Worm (Caenorhabditis elegans) whole organism, mixed stage, embryonic: Measurements from ENCODE around the gene mig-38.

ENCODE experiments used
- lin-32 ChIP-seq: fragments of 200-800 bp; sonication (Bioruptor generic); optimal IDR thresholded peaks from 2 replicates; lab custom pipeline; 2018; ENCODE audit warnings: mild to moderate bottlenecking, missing genetic modification characterization, missing compliant biosample characterization
- snpc-4 ChIP-seq: fragments of 150-350 bp; optimal IDR thresholded peaks from 2 replicates; lab custom pipeline; 2014; ENCODE audit warnings: missing biosample characterization, missing genetic modification characterization
- unc-62 ChIP-seq: fragments of 150-350 bp; optimal IDR thresholded peaks from 2 replicates; lab custom pipeline; 2014; ENCODE audit warnings: missing biosample characterization, missing genetic modification reagents, missing genetic modification characterization

DNA sequence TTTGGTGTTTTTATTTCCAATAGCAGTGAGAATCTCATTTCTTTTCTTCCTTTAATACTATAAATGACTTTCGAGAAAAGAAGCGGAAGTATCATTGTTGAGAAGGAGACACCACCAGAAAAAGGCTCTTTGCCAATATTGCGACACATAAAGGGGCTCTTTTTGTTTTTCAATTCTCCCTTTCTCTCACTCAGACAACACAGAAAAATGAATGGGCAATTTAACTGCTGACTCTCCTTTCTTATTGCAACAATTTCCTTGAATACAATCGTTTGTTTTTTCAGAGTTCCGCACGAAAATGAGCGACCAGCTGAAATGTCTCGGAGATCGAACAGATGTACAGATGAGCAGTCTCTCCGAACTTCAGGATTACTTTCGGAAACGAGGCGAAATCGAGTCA, 19.7 kb upstream of the mig-38 start:
- no peak for TF ChIP-seq unc-62 (GFP tag; lab: Kevin White, UChicago)
- TF ChIP-seq lin-32 (GFP tag; lab: Kevin White, UChicago): no peak
- no peak for TF ChIP-seq snpc-4 (tag; lab: Kevin White, UChicago)
